Fruit fly (Drosophila melanogaster) S2 (cell line): ENCODE data around the gene CG32436.

ENCODE experiments used
- CG8478 ChIP-seq: fragments of >200 bp; optimal IDR thresholded peaks from 2 replicates; lab custom pipeline; 2018
- CTCF ChIP-seq, 2 experiments: fragments of >200 bp; optimal IDR thresholded peaks; 2 replicates each; lab custom pipeline; 2018

DNA sequence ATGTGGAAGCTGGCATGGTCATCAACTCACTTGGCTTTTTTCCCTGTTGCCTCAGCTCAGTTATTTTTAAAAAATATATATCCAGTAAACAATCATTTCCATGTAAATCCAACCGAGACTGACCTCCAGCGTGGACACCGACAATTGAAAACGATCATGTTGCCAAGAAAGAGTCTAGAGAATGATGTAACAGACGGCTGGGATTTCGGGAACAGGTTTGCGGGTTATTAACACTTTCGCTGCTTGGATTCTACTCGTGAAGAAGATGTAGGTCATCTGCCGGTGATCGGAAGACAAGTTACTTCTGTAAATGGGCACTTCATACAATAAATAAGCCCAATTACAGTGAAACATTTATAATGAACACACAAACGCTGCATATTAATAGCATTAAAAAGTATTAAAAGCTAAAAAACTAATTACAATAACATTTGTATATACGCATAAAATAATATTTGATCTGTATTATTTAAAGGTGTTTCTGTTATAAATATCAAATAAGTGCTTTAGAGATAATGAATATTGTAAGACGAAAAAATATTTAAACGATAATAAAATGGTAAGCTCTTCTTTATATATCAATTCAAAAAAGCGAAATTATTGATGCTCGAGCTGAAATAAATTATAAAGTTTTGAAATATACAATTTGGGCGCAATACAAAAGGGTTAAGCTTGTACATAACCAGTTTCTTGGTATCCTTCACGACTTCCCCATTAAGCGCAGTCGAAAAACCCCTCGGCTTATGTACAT, 41.9 kb upstream of the CG32436 start:
- no peak for TF ChIP-seq CG8478 (lab: Kevin White, UChicago)
- TF ChIP-seq CTCF (optimal IDR thresholded peaks at IDR 0.05; lab: Kevin White, UChicago) = no peak
